Worm (Caenorhabditis elegans) whole organism, L4/young adult: ENCODE measurements around the gene cpg-1.

Experiments
- W03F9.2 ChIP-seq: fragments of 150-350 bp; optimal IDR thresholded peaks from 2 replicates; lab custom pipeline; 2014; ENCODE audit warnings: missing biosample characterization, missing genetic modification characterization
- him-1 ChIP-seq: sonication (generic microtip); optimal IDR thresholded peaks from 2 replicates; lab custom pipeline; 2016; ENCODE audit warnings: missing genotype, missing genetic modification reagents, missing genetic modification characterization, missing compliant biosample characterization

DNA sequence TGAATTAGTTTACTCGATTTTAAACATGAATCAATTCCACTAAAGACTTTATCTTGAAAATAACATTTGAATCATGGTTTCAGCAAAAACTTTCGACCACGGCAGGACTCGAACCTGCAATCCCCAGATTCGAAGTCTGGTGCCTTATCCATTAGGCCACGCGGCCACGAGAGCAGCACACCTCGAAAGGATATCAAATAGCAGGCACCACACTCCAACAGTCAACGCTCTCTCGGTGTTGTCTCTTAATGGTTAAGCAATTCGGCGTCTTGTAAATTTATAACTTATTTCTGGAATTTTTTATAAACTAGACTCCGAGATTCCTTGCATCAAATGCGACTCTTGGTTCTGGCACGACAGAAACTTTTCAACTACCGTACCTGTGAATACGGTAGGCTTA is 18.4 kb upstream of the cpg-1 start:
- TF ChIP-seq W03F9.2 (tag; lab: Kevin White, UChicago): peak; percentile 38
- TF ChIP-seq him-1: peak; percentile 65
